Fruit fly (Drosophila melanogaster): ENCODE measurements around the gene neo.

neo gene

DNA sequence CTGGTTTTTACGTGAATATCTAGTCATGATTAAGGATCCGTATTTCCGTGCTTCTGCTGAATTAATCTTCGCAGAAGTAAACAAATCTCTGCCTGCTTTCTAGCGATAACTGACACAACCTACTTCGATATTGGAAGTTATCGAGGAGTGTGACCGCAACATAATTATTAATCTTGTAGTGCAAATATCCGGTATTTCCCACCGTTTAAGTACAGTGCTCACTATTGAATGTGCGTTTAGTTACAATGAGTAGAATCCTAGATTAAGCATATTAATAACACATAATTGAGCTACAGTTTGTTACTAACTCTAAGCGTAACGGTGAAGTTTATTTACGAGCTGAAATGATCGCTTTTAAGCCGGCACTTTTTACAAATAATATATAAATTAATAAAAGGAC lies 40.8 kb downstream of the neo start (continued):
- TF ChIP-seq HmgZ (tag; optimal IDR thresholded peaks at IDR 0.05) (peak; percentile 72), Optix (GFP tag; IDR thresholded peaks at IDR 0.05) (no peak), zfh2 (GFP tag; optimal IDR thresholded peaks at IDR 0.05) (peak; percentile 37), Dip3 (GFP tag; optimal IDR thresholded peaks at IDR 0.05) (no peak), CG8290 (GFP tag; optimal IDR thresholded peaks at IDR 0.05) (no peak), CG8290 (tag; optimal IDR thresholded peaks at IDR 0.05) (no peak), ftz-f1 (GFP tag; optimal IDR thresholded peaks at IDR 0.05) (no peak), prd (optimal IDR thresholded peaks at IDR 0.05) (no peak), prd (GFP tag; IDR thresholded peaks at IDR 0.05) (peak; percentile 59), phol (tag; optimal IDR thresholded peaks at IDR 0.05) (peak; percentile 33), wdn (GFP tag; IDR thresholded peaks at IDR 0.05) (no peak), sens-2 (GFP tag; IDR thresholded peaks at IDR 0.05) (peak; percentile 38; the same call in 1 of the 2 replicates), Sox100B (GFP tag; optimal IDR thresholded peaks at IDR 0.05) (no peak), run (tag; optimal IDR thresholded peaks at IDR 0.05) (no peak), Dfd (GFP tag; optimal IDR thresholded peaks at IDR 0.05) (no peak), CG6791 (GFP tag; IDR thresholded peaks at IDR 0.05; ENCODE audit: partially characterized antibody) (peak; percentile 50; the same call in 1 of the 3 replicates), dati (GFP tag; IDR thresholded peaks at IDR 0.05) (peak; percentile 23; the same call in 1 of the 2 replicates), CG13894 (tag; optimal IDR thresholded peaks at IDR 0.05) (peak; percentile 65), CG10979 (tag; optimal IDR thresholded peaks at IDR 0.05) (peak; percentile 28), HHEX (GFP tag; optimal IDR thresholded peaks at IDR 0.05) (peak; percentile 33), ac (GFP tag; optimal IDR thresholded peaks at IDR 0.05) (no peak), CG3281 (GFP tag; optimal IDR thresholded peaks at IDR 0.05) (no peak), CG15514 (GFP tag; optimal IDR thresholded peaks at IDR 0.05) (no peak), h (optimal IDR thresholded peaks at IDR 0.05) (no peak), CG32767 (GFP tag; IDR thresholded peaks at IDR 0.05) (no peak), Mrtf (GFP tag; IDR thresholded peaks at IDR 0.05) (peak; percentile 50; the same call in 1 of the 3 replicates), bowl (GFP tag; IDR thresholded peaks at IDR 0.05) (0 out of 2 replicates have a peak, but pooled peaks have one; percentile 36), NK7.1 (GFP tag; optimal IDR thresholded peaks at IDR 0.05) (no peak), Oaz (GFP tag; IDR thresholded peaks at IDR 0.05) (no peak), CG15601 (tag; optimal IDR thresholded peaks at IDR 0.05) (peak; percentile 44), CG11560 (tag; IDR thresholded peaks at IDR 0.05) (no peak), ken (GFP tag; IDR thresholded peaks at IDR 0.05) (no peak), jing (GFP tag; optimal IDR thresholded peaks at IDR 0.05) (no peak), Taf1 (GFP tag; IDR thresholded peaks at IDR 0.05) (no peak), Stat92E (GFP tag; optimal IDR thresholded peaks at IDR 0.05) (peak in 1 of 3 experiments; percentile 27), CG31441 (GFP tag; IDR thresholded peaks at IDR 0.05) (no peak; the same call in 1 of the 2 replicates), CG15011 (GFP tag; optimal IDR thresholded peaks at IDR 0.05) (no peak), chn (GFP tag; optimal IDR thresholded peaks at IDR 0.05) (no peak), CG4282 (GFP tag; optimal IDR thresholded peaks at IDR 0.05) (no peak), Chrac-16 (GFP tag; optimal IDR thresholded peaks at IDR 0.05) (peak; percentile 21), CG10209 (GFP tag; optimal IDR thresholded peaks at IDR 0.05) (peak; percentile 37), MBD-R2 (GFP tag; IDR thresholded peaks at IDR 0.05) (peak; percentile 68), CG1529 (GFP tag; optimal IDR thresholded peaks at IDR 0.05) (no peak), nerfin-1 (tag; optimal IDR thresholded peaks at IDR 0.05) (peak; percentile 16), CG11398 (GFP tag; optimal IDR thresholded peaks at IDR 0.05) (no peak), HLH4C (GFP tag; IDR thresholded peaks at IDR 0.05; ENCODE audit: partially characterized antibody) (peak; percentile 68), CG12104 (GFP tag; optimal IDR thresholded peaks at IDR 0.05) (no peak), CG7928 (GFP tag; optimal IDR thresholded peaks at IDR 0.05) (peak; percentile 4), CG6272 (GFP tag; IDR thresholded peaks at IDR 0.05) (no peak), CoRest (tag; optimal IDR thresholded peaks at IDR 0.05) (peak; percentile 64), HmgD (GFP tag; optimal IDR thresholded peaks at IDR 0.05) (no peak), insv (GFP tag; optimal IDR thresholded peaks at IDR 0.05) (no peak)

Measured in whole organism, embryonic.